Fruit fly (Drosophila melanogaster) whole organism, prepupa: Measurements from ENCODE around the gene CG1789.

ENCODE experiments used
- CG10669 ChIP-seq: fragments of 200-800 bp; sonication (Bioruptor generic); optimal IDR thresholded peaks from 3 replicates; lab custom pipeline; 2018; ENCODE audit warnings: missing biosample characterization, mild to moderate bottlenecking, missing genetic modification characterization, moderate library complexity
- CG3919 ChIP-seq: fragments of 200-800 bp; sonication (Bioruptor generic); optimal IDR thresholded peaks from 3 replicates; lab custom pipeline; 2016; ENCODE audit warnings: missing biosample characterization, missing genetic modification characterization
- CG6808 ChIP-seq: fragments of 200-800 bp; sonication (Bioruptor generic); optimal IDR thresholded peaks from 3 replicates; lab custom pipeline; 2017; ENCODE audit warnings: missing biosample characterization, missing genetic modification characterization, mild to moderate bottlenecking, moderate library complexity, missing genetic modification reagents
- CG8632 ChIP-seq: fragments of 200-800 bp; sonication (Bioruptor generic); optimal IDR thresholded peaks from 3 replicates; lab custom pipeline; 2016; ENCODE audit warnings: missing biosample characterization, missing genetic modification characterization
- Ets21C ChIP-seq: fragments of 200-800 bp; sonication (Bioruptor generic); optimal IDR thresholded peaks from 3 replicates; lab custom pipeline; 2016; ENCODE audit warnings: missing biosample characterization, missing genetic modification characterization
- dac ChIP-seq: fragments of 200-800 bp; sonication (Bioruptor generic); optimal IDR thresholded peaks from 2 replicates; lab custom pipeline; 2017; ENCODE audit warnings: missing biosample characterization, mild to moderate bottlenecking, missing genetic modification characterization
- fd59A ChIP-seq: fragments of 200-800 bp; sonication (Bioruptor generic); optimal IDR thresholded peaks from 2 replicates; lab custom pipeline; 2017; ENCODE audit warnings: missing biosample characterization, mild to moderate bottlenecking, missing genetic modification characterization, missing genetic modification reagents
- net ChIP-seq: fragments of 200-800 bp; sonication (Bioruptor generic); optimal IDR thresholded peaks from 3 replicates; lab custom pipeline; 2016; ENCODE audit warnings: missing biosample characterization, missing genetic modification characterization
- pdm3 ChIP-seq: fragments of 200-800 bp; sonication (Bioruptor generic); optimal IDR thresholded peaks from 3 replicates; lab custom pipeline; 2016; ENCODE audit warnings: missing biosample characterization, missing genetic modification characterization
- salr ChIP-seq, 2 experiments: fragments of 200-800 bp; sonication (Bioruptor generic); optimal IDR thresholded peaks; 3 replicates each; lab custom pipeline; 2016 to 2018; ENCODE audit warnings: missing biosample characterization in 2 of 2, missing genetic modification characterization in 2 of 2, mild to moderate bottlenecking in 1 of 2

DNA sequence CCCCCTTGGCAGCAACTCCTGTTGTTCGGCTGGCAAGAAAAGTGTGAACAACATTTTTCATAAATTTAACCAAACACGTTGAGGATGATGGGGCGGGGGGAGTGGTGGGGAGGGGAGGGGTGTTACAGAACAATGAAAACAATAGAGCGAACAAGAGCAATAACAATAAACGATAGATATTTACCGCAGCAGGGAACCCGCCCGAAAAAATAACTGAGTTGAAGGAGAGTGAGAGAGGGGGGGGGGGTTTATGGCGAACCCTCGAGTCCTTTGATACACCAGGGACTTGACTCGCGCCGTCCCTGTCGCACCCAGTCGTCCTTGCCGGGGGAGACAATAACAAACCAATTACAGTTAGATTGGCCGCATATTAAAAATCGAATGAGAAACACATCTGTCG, 6.5 kb downstream of the CG1789 start:
- TF ChIP-seq CG3919 (GFP tag; lab: Kevin White, UChicago) (no peak), CG8632 (GFP tag; lab: Kevin White, UChicago) (no peak), Ets21C (no peak), pdm3 (GFP tag; lab: Kevin White, UChicago) (no peak), salr (GFP tag; optimal IDR thresholded peaks at IDR 0.05; lab: Kevin White, UChicago) (no peak), net (GFP tag; lab: Kevin White, UChicago) (no peak), CG10669 (GFP tag; lab: Kevin White, UChicago) (no peak), dac (GFP tag; lab: Kevin White, UChicago) (no peak), fd59A (GFP tag; lab: Kevin White, UChicago) (no peak), CG6808 (GFP tag; lab: Kevin White, UChicago) (no peak)
